Worm (Caenorhabditis elegans) whole organism, L3 larva: ENCODE results near the gene col-131.

Source experiments
- R02D3.7 ChIP-seq: fragments of 150-350 bp; optimal IDR thresholded peaks from 2 replicates; lab custom pipeline; 2014; ENCODE audit warnings: missing biosample characterization, missing genetic modification characterization
- ZK546.5 ChIP-seq: sonication (generic microtip); optimal IDR thresholded peaks from 2 replicates; lab custom pipeline; 2017; ENCODE audit warnings: missing biosample characterization, missing genetic modification characterization
- ceh-16 ChIP-seq: sonication (generic microtip); optimal IDR thresholded peaks from 2 replicates; lab custom pipeline; 2017; ENCODE audit warnings: missing biosample characterization, missing genetic modification characterization
- ceh-28 ChIP-seq: fragments of 150-350 bp; optimal IDR thresholded peaks from 2 replicates; lab custom pipeline; 2014; ENCODE audit warnings: missing biosample characterization, missing genetic modification reagents, missing genetic modification characterization
- ceh-82 ChIP-seq: fragments of 150-350 bp; optimal IDR thresholded peaks from 2 replicates; lab custom pipeline; 2014; ENCODE audit warnings: missing biosample characterization, missing genetic modification characterization
- ceh-9 ChIP-seq: sonication (generic microtip); optimal IDR thresholded peaks from 2 replicates; lab custom pipeline; 2018; ENCODE audit warnings: missing biosample characterization, missing genetic modification characterization
- elt-2 ChIP-seq: sonication (generic microtip); optimal IDR thresholded peaks from 2 replicates; lab custom pipeline; 2016; ENCODE audit warnings: missing genetic modification reagents, mild to moderate bottlenecking, missing genetic modification characterization, missing compliant biosample characterization
- elt-3 ChIP-seq, 3 experiments: fragments of 150-350 bp in 1 of 3; sonication (generic microtip) in 2 of 3; optimal IDR thresholded peaks; 2 replicates in 2 of 3; 4 replicates in 1 of 3; lab custom pipeline; 2014 to 2017; ENCODE audit warnings: missing biosample characterization in 3 of 3, missing genetic modification characterization in 3 of 3
- fkh-10 ChIP-seq: sonication (generic microtip); optimal IDR thresholded peaks from 2 replicates; lab custom pipeline; 2017; ENCODE audit warnings: missing biosample characterization, missing genetic modification reagents, missing genetic modification characterization
- fos-1 ChIP-seq: fragments of 150-350 bp; optimal IDR thresholded peaks from 2 replicates; lab custom pipeline; 2014; ENCODE audit warnings: missing biosample characterization, missing genetic modification characterization
- jun-1 ChIP-seq: fragments of 150-350 bp; optimal IDR thresholded peaks from 2 replicates; lab custom pipeline; 2014; ENCODE audit warnings: missing biosample characterization, missing genetic modification reagents, missing genetic modification characterization
- lin-15B ChIP-seq: fragments of 150-350 bp; optimal IDR thresholded peaks from 2 replicates; lab custom pipeline; 2014; ENCODE audit warnings: missing biosample characterization, missing genetic modification characterization
- lin-39 ChIP-seq: fragments of 150-350 bp; optimal IDR thresholded peaks from 2 replicates; lab custom pipeline; 2018; ENCODE audit warnings: missing biosample characterization, missing genetic modification reagents, missing genetic modification characterization
- lsy-12 ChIP-seq: sonication (generic microtip); optimal IDR thresholded peaks from 2 replicates; lab custom pipeline; 2016; ENCODE audit warnings: mild to moderate bottlenecking, missing genetic modification characterization, missing compliant biosample characterization
- mml-1 ChIP-seq: fragments of 150-350 bp; sonication (generic microtip); optimal IDR thresholded peaks from 3 replicates; lab custom pipeline; 2014; ENCODE audit warnings: missing biosample characterization, missing genetic modification characterization
- nfya-1 ChIP-seq: sonication (generic microtip); optimal IDR thresholded peaks from 2 replicates; lab custom pipeline; 2017; ENCODE audit warnings: missing genetic modification characterization, mild to moderate bottlenecking, missing compliant biosample characterization, antibody characterized with exemption, moderate library complexity; ENCODE audit not compliant: insufficient read depth
- nhr-12 ChIP-seq: fragments of 150-350 bp; optimal IDR thresholded peaks from 2 replicates; lab custom pipeline; 2014; ENCODE audit warnings: missing biosample characterization, missing genetic modification characterization
- nhr-23 ChIP-seq: fragments of 150-350 bp; optimal IDR thresholded peaks from 2 replicates; lab custom pipeline; 2014; ENCODE audit warnings: missing biosample characterization, missing genetic modification reagents, missing genetic modification characterization
- nhr-28 ChIP-seq: fragments of 150-350 bp; optimal IDR thresholded peaks from 2 replicates; lab custom pipeline; 2014; ENCODE audit warnings: missing biosample characterization, missing genetic modification characterization
- nhr-43 ChIP-seq: sonication (generic microtip); optimal IDR thresholded peaks from 2 replicates; lab custom pipeline; 2016; ENCODE audit warnings: mild to moderate bottlenecking, missing genetic modification characterization, missing compliant biosample characterization; ENCODE audit not compliant: poor library complexity, severe bottlenecking
- nhr-67 ChIP-seq: fragments of 150-350 bp; optimal IDR thresholded peaks from 2 replicates; lab custom pipeline; 2014; ENCODE audit warnings: missing biosample characterization, missing genetic modification characterization
- nhr-77 ChIP-seq: fragments of 150-350 bp; optimal IDR thresholded peaks from 2 replicates; lab custom pipeline; 2014; ENCODE audit warnings: missing biosample characterization, missing genetic modification characterization
- pha-4 ChIP-seq: fragments of 150-350 bp; optimal IDR thresholded peaks from 2 replicates; lab custom pipeline; 2014; ENCODE audit warnings: missing biosample characterization, missing genetic modification reagents, missing genetic modification characterization
- pqm-1 ChIP-seq: fragments of 150-350 bp; optimal IDR thresholded peaks from 2 replicates; lab custom pipeline; 2017; ENCODE audit warnings: missing biosample characterization, missing genetic modification characterization, inconsistent platforms
- sea-2 ChIP-seq: fragments of 150-350 bp; sonication (generic microtip); optimal IDR thresholded peaks from 4 replicates; lab custom pipeline; 2014; ENCODE audit warnings: missing biosample characterization, missing genetic modification reagents, missing genetic modification characterization
- skn-1 ChIP-seq: fragments of 150-350 bp; optimal IDR thresholded peaks from 2 replicates; lab custom pipeline; 2014; ENCODE audit warnings: missing biosample characterization, missing genetic modification characterization
- snpc-4 ChIP-seq: fragments of 150-350 bp; optimal IDR thresholded peaks from 2 replicates; lab custom pipeline; 2014; ENCODE audit warnings: missing biosample characterization, missing genetic modification characterization
- tbx-2 ChIP-seq: sonication (generic microtip); optimal IDR thresholded peaks from 2 replicates; lab custom pipeline; 2016; ENCODE audit warnings: mild to moderate bottlenecking, missing genetic modification characterization, missing compliant biosample characterization
- unc-39 ChIP-seq: sonication (generic microtip); optimal IDR thresholded peaks from 4 replicates; lab custom pipeline; 2017; ENCODE audit warnings: missing biosample characterization, missing genetic modification characterization
- unc-62 ChIP-seq: fragments of 150-350 bp; sonication (generic microtip); optimal IDR thresholded peaks from 4 replicates; lab custom pipeline; 2014; ENCODE audit warnings: missing biosample characterization, missing genetic modification reagents, missing genetic modification characterization
- zag-1 ChIP-seq: fragments of 150-350 bp; optimal IDR thresholded peaks from 2 replicates; lab custom pipeline; 2014; ENCODE audit warnings: missing biosample characterization, missing genetic modification characterization

col-131 gene

ce11 chrIV:13066044-13066443, 1.1 kb downstream of the col-131 start:
- no peak for TF ChIP-seq lin-39 (tag; lab: Kevin White, UChicago)
- TF ChIP-seq nhr-12 (tag; lab: Kevin White, UChicago), result no peak
- TF ChIP-seq nhr-23 (tag; lab: Kevin White, UChicago), result no peak
- no peak for TF ChIP-seq skn-1 (tag; lab: Kevin White, UChicago)
- no peak for TF ChIP-seq nhr-43 (tag; lab: Kevin White, UChicago)
- TF ChIP-seq ceh-28 (tag; lab: Kevin White, UChicago), result no peak
- no peak for TF ChIP-seq nfya-1 (tag; lab: Kevin White, UChicago)
- TF ChIP-seq elt-2 (tag; lab: Kevin White, UChicago), result no peak
- no peak for TF ChIP-seq ceh-9 (tag; lab: Kevin White, UChicago)
- TF ChIP-seq, all 47 proteins: peak for 0

ce11 chrIV:13063714-13064113, 3.4 kb downstream of the col-131 start, which contains the start of gene scl-5:
scl-5 (plus strand) TSS chrIV:13064014.
- TF ChIP-seq elt-3 (tag; optimal IDR thresholded peaks at IDR 0.05; lab: Kevin White, UChicago), result no peak
- no peak for TF ChIP-seq fkh-10 (GFP tag; lab: Kevin White, UChicago)
- TF ChIP-seq ZK546.5 (tag; lab: Kevin White, UChicago), result no peak
- TF ChIP-seq lsy-12 (tag; lab: Kevin White, UChicago), result no peak
- TF ChIP-seq R02D3.7 (tag; lab: Kevin White, UChicago), result no peak
- TF ChIP-seq pqm-1 (tag; lab: Kevin White, UChicago), result no peak
- TF ChIP-seq nhr-23 (tag; lab: Kevin White, UChicago), result no peak
- TF ChIP-seq elt-2 (tag; lab: Kevin White, UChicago), result no peak
- TF ChIP-seq unc-62 (GFP tag; lab: Kevin White, UChicago), result no peak
- no peak for TF ChIP-seq snpc-4 (tag; lab: Kevin White, UChicago)

- TF ChIP-seq sea-2 (GFP tag; lab: Kevin White, UChicago), result no peak
- no peak for TF ChIP-seq unc-62 (GFP tag; lab: Kevin White, UChicago)
- TF ChIP-seq nhr-77, result no peak
- TF ChIP-seq ceh-16 (tag; lab: Kevin White, UChicago), result no peak
- TF ChIP-seq nhr-67 (tag; lab: Kevin White, UChicago), result no peak
- TF ChIP-seq fos-1 (tag; lab: Kevin White, UChicago), result no peak
- no peak for TF ChIP-seq tbx-2
- TF ChIP-seq fkh-10 (GFP tag; lab: Kevin White, UChicago), result no peak
- TF ChIP-seq nhr-23 (tag; lab: Kevin White, UChicago), result no peak
- TF ChIP-seq ceh-82 (tag; lab: Kevin White, UChicago), result no peak
- TF ChIP-seq pha-4 (tag; lab: Kevin White, UChicago), result no peak
- no peak for TF ChIP-seq snpc-4 (tag; lab: Kevin White, UChicago)
- no peak for TF ChIP-seq nhr-28 (tag; lab: Kevin White, UChicago)
- no peak for TF ChIP-seq lin-15B (tag; lab: Kevin White, UChicago)
- TF ChIP-seq zag-1 (tag; lab: Kevin White, UChicago), result no peak
- no peak for TF ChIP-seq ceh-9 (tag; lab: Kevin White, UChicago)
- TF ChIP-seq mml-1 (tag; lab: Kevin White, UChicago), result no peak
- TF ChIP-seq ZK546.5 (tag; lab: Kevin White, UChicago), result no peak
- no peak for TF ChIP-seq pqm-1 (tag; lab: Kevin White, UChicago)
- TF ChIP-seq, all 47 proteins: peak for 0
Measured at ce11 chrIV:13059284-13059683, 7.8 kb downstream of the col-131 start, which contains the start of gene scl-3. scl-3 (plus strand) TSS chrIV:13059584.

DNA sequence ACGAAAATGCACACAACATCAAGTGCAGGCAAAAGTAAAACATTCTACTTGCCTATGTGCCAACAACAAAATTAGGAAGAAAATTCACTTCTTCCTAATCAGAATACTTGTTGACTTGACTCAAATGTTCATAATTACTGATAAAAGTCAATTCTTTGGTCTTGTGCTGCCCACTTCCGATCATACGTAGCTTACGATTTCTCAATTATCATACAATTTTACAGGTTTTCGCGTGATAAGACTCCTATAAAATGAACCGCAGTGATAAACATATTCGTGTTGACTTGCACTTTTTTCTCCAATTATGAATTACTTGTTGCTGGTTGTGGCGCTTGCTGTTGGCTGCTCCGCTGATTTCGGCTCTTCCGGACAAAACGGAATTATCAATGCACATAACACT, 9.7 kb downstream of the col-131 start, which contains the start of gene scl-2:
TSS of gene scl-2 (plus strand) at position 293 of the 400 bp plus-strand sequence.
- TF ChIP-seq skn-1 (tag; lab: Kevin White, UChicago), result peak; percentile 19
- TF ChIP-seq pha-4 (tag; lab: Kevin White, UChicago), result peak; percentile 73
- TF ChIP-seq pqm-1 (tag; lab: Kevin White, UChicago), result peak; percentile 99
- TF ChIP-seq ceh-9 (tag; lab: Kevin White, UChicago), result no peak
- TF ChIP-seq snpc-4 (tag; lab: Kevin White, UChicago), result no peak
- TF ChIP-seq sea-2 (GFP tag; lab: Kevin White, UChicago), result no peak
- peak; percentile 99 for TF ChIP-seq elt-2 (tag; lab: Kevin White, UChicago)
- no peak for TF ChIP-seq elt-3 (tag; optimal IDR thresholded peaks at IDR 0.05; lab: Kevin White, UChicago)
- TF ChIP-seq ceh-82 (tag; lab: Kevin White, UChicago), result no peak
- TF ChIP-seq jun-1 (tag; lab: Kevin White, UChicago), result peak; percentile 96
- TF ChIP-seq, all 47 proteins: peak for 5

DNA sequence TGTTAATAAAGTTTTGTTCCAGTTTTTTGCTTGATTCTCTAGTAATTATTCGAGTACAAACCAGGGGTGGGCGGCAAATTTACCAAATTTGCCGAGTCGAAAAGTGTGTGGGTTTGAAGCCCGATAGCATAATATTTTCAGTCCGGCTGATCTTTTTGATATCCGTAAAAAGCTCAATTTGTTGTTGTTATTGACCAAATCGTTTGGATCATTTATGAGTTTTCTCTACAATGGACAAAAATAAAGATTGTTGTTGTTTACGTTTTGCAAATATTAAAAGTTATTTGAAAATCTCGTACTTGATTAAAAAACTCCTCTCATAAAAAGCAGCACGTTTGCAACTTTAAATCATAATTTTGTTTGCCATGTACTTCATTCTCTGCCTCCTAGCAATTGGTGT, 11.1 kb downstream of the col-131 start, which contains the start of gene scl-1:
TSS of gene scl-1 (plus strand) at position 301 of the 400 bp plus-strand sequence.
- TF ChIP-seq unc-39, result no peak
